Worm (Caenorhabditis elegans) whole organism, L4 larva: ENCODE data around the gene B0361.14.

Source experiments
- nhr-11 ChIP-seq: fragments of 150-350 bp; optimal IDR thresholded peaks from 2 replicates; lab custom pipeline; 2014; ENCODE audit warnings: missing biosample characterization, missing genetic modification characterization
- zag-1 ChIP-seq: fragments of 150-350 bp; optimal IDR thresholded peaks from 2 replicates; lab custom pipeline; 2014; ENCODE audit warnings: missing biosample characterization, missing genetic modification characterization

DNA sequence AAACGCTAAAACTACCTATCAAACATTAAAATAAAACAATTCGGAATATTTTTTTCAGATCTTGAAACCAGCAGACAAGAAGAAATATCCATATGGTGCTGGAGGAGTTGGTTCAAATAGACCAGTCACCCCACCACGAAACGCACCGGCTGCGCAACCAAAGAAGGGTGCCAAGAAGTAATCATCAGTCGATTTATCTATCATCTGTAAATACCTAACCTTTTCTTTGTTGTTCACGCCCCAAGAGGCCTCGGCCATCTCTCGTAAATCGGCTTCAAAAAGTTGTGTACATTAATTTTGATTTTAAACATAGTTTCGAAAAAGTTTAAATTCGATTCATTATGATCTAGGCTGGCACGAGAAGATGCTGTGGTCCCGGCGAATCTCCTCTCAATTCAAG lies 38.7 kb upstream of the B0361.14 start:
- TF ChIP-seq zag-1 (tag; lab: Kevin White, UChicago) (no peak), nhr-11 (tag; lab: Kevin White, UChicago) (no peak)
